Fruit fly (Drosophila melanogaster) whole organism, prepupa: Measurements from ENCODE around the gene fru.

Source experiments
- CG10631 ChIP-seq: fragments of 200-800 bp; sonication (Bioruptor generic); optimal IDR thresholded peaks from 2 replicates; lab custom pipeline; 2016; ENCODE audit warnings: missing biosample characterization, missing genetic modification characterization
- CG10669 ChIP-seq: fragments of 200-800 bp; sonication (Bioruptor generic); optimal IDR thresholded peaks from 3 replicates; lab custom pipeline; 2018; ENCODE audit warnings: missing biosample characterization, mild to moderate bottlenecking, missing genetic modification characterization, moderate library complexity
- CG11294 ChIP-seq: fragments of 200-800 bp; sonication (Bioruptor generic); IDR thresholded peaks from 2 replicates; pipeline ENCODE4 v1.3.6; 2022; ENCODE audit warnings: missing biosample characterization, missing genetic modification characterization
- CG15336 ChIP-seq: fragments of 200-800 bp; sonication (Bioruptor generic); IDR thresholded peaks from 2 replicates; pipeline ENCODE4 v1.3.6; 2022; ENCODE audit warnings: missing biosample characterization, missing genetic modification characterization
- CG1621 ChIP-seq: fragments of 200-800 bp; sonication (Bioruptor generic); optimal IDR thresholded peaks from 3 replicates; lab custom pipeline; 2018; ENCODE audit warnings: missing biosample characterization, mild to moderate bottlenecking, missing genetic modification characterization
- CG16779 ChIP-seq: fragments of 200-800 bp; sonication (Bioruptor generic); optimal IDR thresholded peaks from 3 replicates; lab custom pipeline; 2017; ENCODE audit warnings: missing biosample characterization, mild to moderate bottlenecking, missing genetic modification characterization
- CG3032 ChIP-seq: fragments of 200-800 bp; optimal IDR thresholded peaks from 2 replicates; lab custom pipeline; 2019; ENCODE audit warnings: missing biosample characterization, mild to moderate bottlenecking, missing genetic modification characterization, moderate library complexity
- CG31627 ChIP-seq: fragments of 200-800 bp; sonication (Bioruptor generic); optimal IDR thresholded peaks from 3 replicates; lab custom pipeline; 2016; ENCODE audit warnings: missing biosample characterization, missing genetic modification characterization
- CG32006 ChIP-seq: fragments of 200-800 bp; sonication (Bioruptor generic); optimal IDR thresholded peaks from 3 replicates; lab custom pipeline; 2017; ENCODE audit warnings: missing biosample characterization, mild to moderate bottlenecking, missing genetic modification characterization
- CG34406 ChIP-seq: fragments of 200-800 bp; sonication (Bioruptor generic); optimal IDR thresholded peaks from 3 replicates; lab custom pipeline; 2016; ENCODE audit warnings: missing biosample characterization, missing genetic modification characterization
- CG3919 ChIP-seq: fragments of 200-800 bp; sonication (Bioruptor generic); optimal IDR thresholded peaks from 3 replicates; lab custom pipeline; 2016; ENCODE audit warnings: missing biosample characterization, missing genetic modification characterization
- CG4318 ChIP-seq: fragments of 200-800 bp; sonication (Bioruptor generic); optimal IDR thresholded peaks from 3 replicates; lab custom pipeline; 2017; ENCODE audit warnings: missing biosample characterization, mild to moderate bottlenecking, missing genetic modification characterization
- CG6163 ChIP-seq: fragments of 200-800 bp; sonication (Bioruptor generic); IDR thresholded peaks from 3 replicates; pipeline ENCODE4 v1.3.6; 2022; ENCODE audit warnings: missing biosample characterization, missing genetic modification characterization
- CG6792 ChIP-seq: fragments of 200-800 bp; sonication (Bioruptor generic); optimal IDR thresholded peaks from 3 replicates; lab custom pipeline; 2016; ENCODE audit warnings: missing biosample characterization, missing genetic modification characterization
- CG6808 ChIP-seq: fragments of 200-800 bp; sonication (Bioruptor generic); optimal IDR thresholded peaks from 3 replicates; lab custom pipeline; 2017; ENCODE audit warnings: missing biosample characterization, missing genetic modification characterization, mild to moderate bottlenecking, moderate library complexity, missing genetic modification reagents
- CG6854 ChIP-seq: fragments of 200-800 bp; sonication (Bioruptor generic); optimal IDR thresholded peaks from 2 replicates; lab custom pipeline; 2017; ENCODE audit warnings: missing biosample characterization, mild to moderate bottlenecking, missing genetic modification characterization
- CG7368 ChIP-seq: fragments of 200-800 bp; sonication (Bioruptor generic); optimal IDR thresholded peaks from 3 replicates; lab custom pipeline; 2016; ENCODE audit warnings: missing biosample characterization, missing genetic modification characterization
- CG8119 ChIP-seq: fragments of 200-800 bp; sonication (Bioruptor generic); IDR thresholded peaks from 3 replicates; pipeline ENCODE4 v1.3.6; 2022; ENCODE audit warnings: missing biosample characterization, missing genetic modification characterization
- CG8632 ChIP-seq: fragments of 200-800 bp; sonication (Bioruptor generic); optimal IDR thresholded peaks from 3 replicates; lab custom pipeline; 2016; ENCODE audit warnings: missing biosample characterization, missing genetic modification characterization
- Eip75B ChIP-seq: fragments of 200-800 bp; sonication (Bioruptor generic); optimal IDR thresholded peaks from 3 replicates; lab custom pipeline; 2016; ENCODE audit warnings: missing biosample characterization, missing genetic modification characterization
- Eip78C ChIP-seq: fragments of 200-800 bp; sonication (Bioruptor generic); peaks from one replicate; lab custom pipeline; 2016; ENCODE audit warnings: missing biosample characterization, missing genetic modification characterization
- Eip93F ChIP-seq: fragments of 200-800 bp; sonication (Bioruptor generic); optimal IDR thresholded peaks from 2 replicates; lab custom pipeline; 2016; ENCODE audit warnings: missing biosample characterization, mild to moderate bottlenecking, missing genetic modification characterization
- Ets21C ChIP-seq: fragments of 200-800 bp; sonication (Bioruptor generic); optimal IDR thresholded peaks from 3 replicates; lab custom pipeline; 2016; ENCODE audit warnings: missing biosample characterization, missing genetic modification characterization
- Ets96B ChIP-seq: fragments of 200-800 bp; optimal IDR thresholded peaks from 2 replicates; lab custom pipeline; 2019; ENCODE audit warnings: missing biosample characterization, mild to moderate bottlenecking, missing genetic modification characterization, moderate library complexity
- Gug ChIP-seq: fragments of 200-800 bp; sonication (Bioruptor generic); IDR thresholded peaks from 2 replicates; pipeline ENCODE4 v1.3.6; 2022; ENCODE audit warnings: missing biosample characterization, missing genetic modification characterization
- Hr38 ChIP-seq: sonication (Bioruptor generic); optimal IDR thresholded peaks from 2 replicates; lab custom pipeline; 2016; ENCODE audit warnings: missing biosample characterization, missing genetic modification characterization
- Hr39 ChIP-seq: fragments of 200-800 bp; sonication (Bioruptor generic); optimal IDR thresholded peaks from 2 replicates; lab custom pipeline; 2016; ENCODE audit warnings: missing biosample characterization, missing genetic modification characterization
- Hr4 ChIP-seq: fragments of 200-800 bp; sonication (Bioruptor generic); optimal IDR thresholded peaks from 3 replicates; lab custom pipeline; 2016; ENCODE audit warnings: missing biosample characterization, missing genetic modification characterization
- Met ChIP-seq: fragments of 200-800 bp; sonication (Bioruptor generic); optimal IDR thresholded peaks from 3 replicates; lab custom pipeline; 2016; ENCODE audit warnings: missing biosample characterization, missing genetic modification characterization
- OdsH ChIP-seq: fragments of 200-800 bp; sonication (Bioruptor generic); optimal IDR thresholded peaks from 3 replicates; lab custom pipeline; 2016; ENCODE audit warnings: missing biosample characterization, missing genetic modification characterization
- Smox ChIP-seq: fragments of 200-800 bp; sonication (Bioruptor generic); optimal IDR thresholded peaks from 3 replicates; lab custom pipeline; 2016; ENCODE audit warnings: missing biosample characterization, missing genetic modification characterization
- Sox102F ChIP-seq: fragments of 200-800 bp; sonication (Bioruptor generic); optimal IDR thresholded peaks from 2 replicates; lab custom pipeline; 2016; ENCODE audit warnings: missing biosample characterization, mild to moderate bottlenecking, missing genetic modification characterization
- Sox14 ChIP-seq: fragments of 200-800 bp; sonication (Bioruptor generic); optimal IDR thresholded peaks from 3 replicates; lab custom pipeline; 2016; ENCODE audit warnings: missing biosample characterization, missing genetic modification characterization
- achi ChIP-seq: fragments of 200-800 bp; sonication (Bioruptor generic); optimal IDR thresholded peaks from 3 replicates; lab custom pipeline; 2016; ENCODE audit warnings: missing biosample characterization, missing genetic modification characterization
- acj6 ChIP-seq: fragments of 200-800 bp; sonication (Bioruptor generic); optimal IDR thresholded peaks from 3 replicates; lab custom pipeline; 2016; ENCODE audit warnings: missing biosample characterization, missing genetic modification characterization
- cyc ChIP-seq: fragments of 200-800 bp; sonication (Bioruptor generic); optimal IDR thresholded peaks from 3 replicates; lab custom pipeline; 2016; ENCODE audit warnings: missing biosample characterization, missing genetic modification characterization
- dsx ChIP-seq: fragments of 200-800 bp; optimal IDR thresholded peaks from 3 replicates; lab custom pipeline; 2019; ENCODE audit warnings: missing biosample characterization, mild to moderate bottlenecking, missing genetic modification characterization, moderate library complexity; ENCODE audit not compliant: poor library complexity, severe bottlenecking
- eg ChIP-seq: fragments of 200-800 bp; sonication (Bioruptor generic); IDR thresholded peaks from 3 replicates; pipeline ENCODE4 v1.3.6; 2022; ENCODE audit warnings: missing biosample characterization, missing genetic modification characterization
- esn ChIP-seq: fragments of 200-800 bp; sonication (Bioruptor generic); optimal IDR thresholded peaks from 2 replicates; lab custom pipeline; 2016; ENCODE audit warnings: missing biosample characterization, mild to moderate bottlenecking, missing genetic modification characterization, moderate library complexity
- fd85E ChIP-seq: fragments of 200-800 bp; sonication (Bioruptor generic); optimal IDR thresholded peaks from 3 replicates; lab custom pipeline; 2016; ENCODE audit warnings: missing biosample characterization, missing genetic modification characterization
- fkh ChIP-seq: fragments of 200-800 bp; sonication (Bioruptor generic); optimal IDR thresholded peaks from 3 replicates; lab custom pipeline; 2017; ENCODE audit warnings: missing biosample characterization, mild to moderate bottlenecking, missing genetic modification characterization, moderate library complexity
- net ChIP-seq: fragments of 200-800 bp; sonication (Bioruptor generic); optimal IDR thresholded peaks from 3 replicates; lab custom pipeline; 2016; ENCODE audit warnings: missing biosample characterization, missing genetic modification characterization
- pdm3 ChIP-seq: fragments of 200-800 bp; sonication (Bioruptor generic); optimal IDR thresholded peaks from 3 replicates; lab custom pipeline; 2016; ENCODE audit warnings: missing biosample characterization, missing genetic modification characterization
- salr ChIP-seq, 2 experiments: fragments of 200-800 bp; sonication (Bioruptor generic); optimal IDR thresholded peaks; 3 replicates each; lab custom pipeline; 2016 to 2018; ENCODE audit warnings: missing biosample characterization in 2 of 2, missing genetic modification characterization in 2 of 2, mild to moderate bottlenecking in 1 of 2
- spab ChIP-seq: fragments of 200-800 bp; sonication (Bioruptor generic); optimal IDR thresholded peaks from 2 replicates; lab custom pipeline; 2017; ENCODE audit warnings: missing biosample characterization, mild to moderate bottlenecking, missing genetic modification characterization, missing genetic modification reagents
- svp ChIP-seq: fragments of 200-800 bp; sonication (Bioruptor generic); peaks from one replicate; lab custom pipeline; 2016; ENCODE audit warnings: missing biosample characterization, missing genetic modification characterization
- topi ChIP-seq: fragments of 200-800 bp; sonication (Bioruptor generic); optimal IDR thresholded peaks from 3 replicates; lab custom pipeline; 2016; ENCODE audit warnings: missing biosample characterization, missing genetic modification characterization
- vri ChIP-seq: fragments of 200-800 bp; sonication (Bioruptor generic); optimal IDR thresholded peaks from 3 replicates; lab custom pipeline; 2016; ENCODE audit warnings: missing biosample characterization, mild to moderate bottlenecking, missing genetic modification characterization

fru gene

DNA sequence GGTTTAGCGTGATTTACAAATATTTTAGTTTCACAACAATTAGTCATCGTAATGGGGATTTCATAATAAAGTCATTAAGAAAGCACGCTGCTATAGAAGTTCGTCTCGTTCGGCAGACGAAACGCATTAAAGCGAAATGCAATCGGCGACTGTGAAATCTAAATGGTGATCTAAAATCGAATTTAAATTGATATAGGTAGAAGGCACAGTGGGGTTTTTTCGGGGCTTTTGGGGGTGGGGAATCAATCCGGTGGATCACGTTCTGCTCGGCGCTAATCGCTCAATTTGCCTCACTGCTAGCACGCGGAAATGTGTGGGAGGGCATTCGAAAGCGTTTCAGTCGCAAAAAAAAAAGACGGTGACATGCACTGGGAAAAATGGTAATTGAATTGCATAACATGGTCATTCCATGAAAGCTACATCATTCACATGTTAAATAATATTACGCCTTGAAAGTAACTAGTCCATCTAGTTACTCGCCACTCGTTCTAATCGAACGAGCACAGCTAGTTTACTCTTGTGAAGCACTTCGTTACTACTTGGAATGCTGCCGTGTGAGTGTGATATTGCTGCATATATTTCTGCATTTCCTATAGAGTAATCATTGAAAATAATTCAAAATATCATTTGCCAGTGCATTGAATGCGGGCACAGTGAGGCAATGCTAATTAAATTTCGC is 32.5 kb upstream of the fru start:
- no peak for TF ChIP-seq CG34406 (GFP tag; lab: Kevin White, UChicago)
- TF ChIP-seq svp (GFP tag; lab: Kevin White, UChicago), result peak; percentile 75
- no peak for TF ChIP-seq salr (GFP tag; optimal IDR thresholded peaks at IDR 0.05; lab: Kevin White, UChicago)
- TF ChIP-seq CG6163 (GFP tag; lab: Robert Waterston, UW), result 0 out of 3 replicates have a peak, but pooled peaks have one; percentile 13
- TF ChIP-seq Smox (GFP tag; lab: Kevin White, UChicago), result no peak
- 0 out of 2 replicates have a peak, but pooled peaks have one; percentile 24 for TF ChIP-seq CG15336 (GFP tag; lab: Robert Waterston, UW)
- peak; percentile 2 for TF ChIP-seq spab (GFP tag; lab: Kevin White, UChicago)
- peak; percentile 79 for TF ChIP-seq Eip78C (GFP tag; lab: Kevin White, UChicago)
- TF ChIP-seq Met (GFP tag; lab: Kevin White, UChicago), result peak; percentile 6
- TF ChIP-seq Eip75B (GFP tag; lab: Kevin White, UChicago), result no peak
- TF ChIP-seq topi (GFP tag; lab: Kevin White, UChicago), result no peak
- peak; percentile 5 for TF ChIP-seq CG3919 (GFP tag; lab: Kevin White, UChicago)
- TF ChIP-seq achi (GFP tag; lab: Kevin White, UChicago), result peak; percentile 17
- no peak for TF ChIP-seq Hr38 (GFP tag; lab: Kevin White, UChicago)
- no peak for TF ChIP-seq vri (GFP tag; lab: Kevin White, UChicago)
- TF ChIP-seq Hr39, result peak; percentile 28
- TF ChIP-seq CG4318, result no peak
- no peak for TF ChIP-seq Ets96B (tag; lab: Kevin White, UChicago)
- TF ChIP-seq fd85E (GFP tag; lab: Kevin White, UChicago), result no peak
- TF ChIP-seq OdsH, result peak; percentile 40
- TF ChIP-seq pdm3 (GFP tag; lab: Kevin White, UChicago), result peak; percentile 12
- peak; percentile 6 for TF ChIP-seq net (GFP tag; lab: Kevin White, UChicago)
- peak; percentile 7 for TF ChIP-seq CG8632
- TF ChIP-seq CG16779 (tag; lab: Kevin White, UChicago), result no peak
- TF ChIP-seq cyc (GFP tag; lab: Kevin White, UChicago), result peak; percentile 20
- TF ChIP-seq Hr4, result peak; percentile 43
- TF ChIP-seq CG3032 (tag; lab: Kevin White, UChicago), result peak; percentile 2
- TF ChIP-seq Gug, result peak; percentile 24; the same call in 1 of the 2 replicates
- no peak for TF ChIP-seq Sox14 (GFP tag; lab: Kevin White, UChicago)
- TF ChIP-seq Eip93F (GFP tag; lab: Kevin White, UChicago), result no peak
- TF ChIP-seq eg, result 0 out of 3 replicates have a peak, but pooled peaks have one; percentile 43
- no peak for TF ChIP-seq Sox102F (GFP tag; lab: Kevin White, UChicago)
- peak; percentile 10 for TF ChIP-seq CG31627 (GFP tag; lab: Kevin White, UChicago)
- no peak for TF ChIP-seq CG7368 (GFP tag; lab: Kevin White, UChicago)
- peak; percentile 35 for TF ChIP-seq CG10631
- TF ChIP-seq CG6792, result no peak
- TF ChIP-seq CG32006 (GFP tag; lab: Kevin White, UChicago), result peak; percentile 54
- TF ChIP-seq CG1621 (tag; lab: Kevin White, UChicago), result no peak
- TF ChIP-seq Ets21C, result no peak
- TF ChIP-seq dsx (GFP tag; lab: Kevin White, UChicago), result no peak
- no peak for TF ChIP-seq CG6854 (GFP tag; lab: Kevin White, UChicago)
- no peak for TF ChIP-seq CG8119 (GFP tag; lab: Robert Waterston, UW)
- TF ChIP-seq CG6808, result no peak
- no peak for TF ChIP-seq esn
- peak; percentile 9 for TF ChIP-seq acj6 (GFP tag; lab: Kevin White, UChicago)
- no peak for TF ChIP-seq fkh
- TF ChIP-seq CG11294 (GFP tag; lab: Robert Waterston, UW), result no peak
- no peak for TF ChIP-seq CG10669 (GFP tag; lab: Kevin White, UChicago)
- TF ChIP-seq, all 60 proteins: peak for 22
